Fruit fly (Drosophila melanogaster) whole organism, embryonic: ENCODE data around the gene ocn.

Source experiments
- Antp ChIP-seq: fragments of 200-800 bp; sonication (Bioruptor generic); optimal IDR thresholded peaks from 3 replicates; lab custom pipeline; 2016; ENCODE audit warnings: missing biosample characterization, missing genetic modification characterization
- BtbVII ChIP-seq: fragments of 200-800 bp; sonication (Bioruptor generic); optimal IDR thresholded peaks from 3 replicates; lab custom pipeline; 2017; ENCODE audit warnings: missing biosample characterization, mild to moderate bottlenecking, missing genetic modification characterization
- CG10209 ChIP-seq: fragments of 200-800 bp; sonication (Bioruptor generic); optimal IDR thresholded peaks from 3 replicates; lab custom pipeline; 2017; ENCODE audit warnings: missing biosample characterization, mild to moderate bottlenecking, missing genetic modification characterization, missing genetic modification reagents
- CG12071 ChIP-seq: fragments of 200-800 bp; sonication (Bioruptor generic); optimal IDR thresholded peaks from 3 replicates; lab custom pipeline; 2018; ENCODE audit warnings: missing biosample characterization, mild to moderate bottlenecking, missing genetic modification characterization
- CG12744 ChIP-seq: fragments of 200-800 bp; sonication (Bioruptor generic); optimal IDR thresholded peaks from 2 replicates; lab custom pipeline; 2016; ENCODE audit warnings: missing biosample characterization, missing genetic modification characterization
- CG14441 ChIP-seq: fragments of 200-800 bp; sonication (Bioruptor generic); IDR thresholded peaks from 2 replicates; pipeline ENCODE4 v1.3.6; 2022; ENCODE audit warnings: missing biosample characterization, missing genetic modification characterization
- CG14965 ChIP-seq: fragments of 200-800 bp; sonication (Bioruptor generic); optimal IDR thresholded peaks from 2 replicates; lab custom pipeline; 2016; ENCODE audit warnings: missing biosample characterization, missing genetic modification characterization, borderline replicate concordance
- CG1647 ChIP-seq: fragments of 200-800 bp; sonication (Bioruptor generic); optimal IDR thresholded peaks from 3 replicates; lab custom pipeline; 2016; ENCODE audit warnings: missing biosample characterization, missing genetic modification characterization
- CG17612 ChIP-seq: fragments of 200-800 bp; sonication (Bioruptor generic); IDR thresholded peaks from 2 replicates; pipeline ENCODE4 v1.3.6; 2022; ENCODE audit warnings: missing biosample characterization, missing genetic modification characterization
- CG17912 ChIP-seq: fragments of 200-800 bp; sonication (Bioruptor generic); optimal IDR thresholded peaks from 2 replicates; lab custom pipeline; 2018; ENCODE audit warnings: missing biosample characterization, mild to moderate bottlenecking, missing genetic modification characterization
- CG2712 ChIP-seq: fragments of 200-800 bp; optimal IDR thresholded peaks from 3 replicates; lab custom pipeline; 2019; ENCODE audit warnings: missing biosample characterization, mild to moderate bottlenecking, missing genetic modification characterization, moderate library complexity
- CG3281 ChIP-seq: fragments of 200-800 bp; sonication (Bioruptor generic); optimal IDR thresholded peaks from 3 replicates; lab custom pipeline; 2017; ENCODE audit warnings: missing biosample characterization, mild to moderate bottlenecking, missing genetic modification characterization
- CG33213 ChIP-seq: fragments of 200-800 bp; sonication (Bioruptor generic); optimal IDR thresholded peaks from 3 replicates; lab custom pipeline; 2016; ENCODE audit warnings: missing biosample characterization, missing genetic modification characterization
- CG3407 ChIP-seq: fragments of 200-800 bp; sonication (Bioruptor generic); optimal IDR thresholded peaks from 2 replicates; lab custom pipeline; 2018; ENCODE audit warnings: missing biosample characterization, mild to moderate bottlenecking, missing genetic modification characterization
- CG34422 ChIP-seq: fragments of 200-800 bp; sonication (Bioruptor generic); IDR thresholded peaks from 3 replicates; pipeline ENCODE4 v1.3.6; 2022; ENCODE audit warnings: missing biosample characterization, missing genetic modification characterization
- CG6683 ChIP-seq: fragments of 200-800 bp; sonication (Bioruptor generic); optimal IDR thresholded peaks from 2 replicates; lab custom pipeline; 2017; ENCODE audit warnings: missing biosample characterization, mild to moderate bottlenecking, missing genetic modification characterization, missing genetic modification reagents
- CG8089 ChIP-seq: fragments of 200-800 bp; sonication (Bioruptor generic); optimal IDR thresholded peaks from 3 replicates; lab custom pipeline; 2016; ENCODE audit warnings: missing biosample characterization, missing genetic modification characterization
- CG8359 ChIP-seq: fragments of 200-800 bp; sonication (Bioruptor generic); optimal IDR thresholded peaks from 2 replicates; lab custom pipeline; 2017; ENCODE audit warnings: missing biosample characterization, mild to moderate bottlenecking, missing genetic modification characterization, borderline replicate concordance
- Dek ChIP-seq: fragments of 200-800 bp; sonication (Bioruptor generic); optimal IDR thresholded peaks from 3 replicates; lab custom pipeline; 2019; ENCODE audit warnings: missing biosample characterization, mild to moderate bottlenecking, missing genetic modification characterization, moderate library complexity
- Dp ChIP-seq: fragments of 200-800 bp; sonication (Bioruptor generic); optimal IDR thresholded peaks from 2 replicates; lab custom pipeline; 2018; ENCODE audit warnings: missing biosample characterization, mild to moderate bottlenecking, missing genetic modification characterization, moderate library complexity
- Fer1 ChIP-seq: fragments of 200-800 bp; sonication (Bioruptor generic); optimal IDR thresholded peaks from 2 replicates; lab custom pipeline; 2017; ENCODE audit warnings: missing biosample characterization, mild to moderate bottlenecking, missing genetic modification characterization
- NC2β ChIP-seq: fragments of 200-800 bp; sonication (Bioruptor generic); optimal IDR thresholded peaks from 2 replicates; lab custom pipeline; 2016; ENCODE audit warnings: missing biosample characterization, missing genetic modification characterization
- Opbp ChIP-seq: fragments of 200-800 bp; sonication (Bioruptor generic); IDR thresholded peaks from 3 replicates; pipeline ENCODE4 v1.3.6; 2022; ENCODE audit warnings: missing biosample characterization, missing genetic modification characterization; ENCODE audit not compliant: partially characterized antibody
- Ravus ChIP-seq: fragments of 200-800 bp; sonication (Bioruptor generic); IDR thresholded peaks from 2 replicates; pipeline ENCODE4 v1.3.6; 2022; ENCODE audit warnings: missing biosample characterization, missing genetic modification characterization
- Rfx ChIP-seq: fragments of 200-800 bp; sonication (Bioruptor generic); IDR thresholded peaks from 2 replicates; pipeline ENCODE4 v1.3.6; 2022; ENCODE audit warnings: missing biosample characterization, missing genetic modification characterization
- Rx ChIP-seq: fragments of 200-800 bp; sonication (Bioruptor generic); IDR thresholded peaks from 2 replicates; pipeline ENCODE4 v1.3.6; 2022; ENCODE audit warnings: missing biosample characterization, missing genetic modification characterization
- ac ChIP-seq: fragments of 200-800 bp; sonication (Bioruptor generic); optimal IDR thresholded peaks from 3 replicates; lab custom pipeline; 2017; ENCODE audit warnings: missing biosample characterization, mild to moderate bottlenecking, missing genetic modification characterization
- amos ChIP-seq: fragments of 200-800 bp; sonication (Bioruptor generic); IDR thresholded peaks from 2 replicates; pipeline ENCODE4 v1.3.6; 2022; ENCODE audit warnings: missing biosample characterization, missing genetic modification characterization; ENCODE audit not compliant: partially characterized antibody
- bbx ChIP-seq: fragments of 200-800 bp; sonication (Bioruptor generic); IDR thresholded peaks from 2 replicates; pipeline ENCODE4 v1.3.6; 2022; ENCODE audit warnings: missing biosample characterization, missing genetic modification characterization; ENCODE audit not compliant: partially characterized antibody
- bsh ChIP-seq, 2 experiments: fragments of 200-800 bp; sonication (Bioruptor generic); optimal IDR thresholded peaks; 2 replicates each; lab custom pipeline; 2017 to 2018; ENCODE audit warnings: mild to moderate bottlenecking in 2 of 2, missing biosample characterization in 2 of 2, missing genetic modification characterization in 2 of 2, moderate library complexity in 1 of 2
- cg ChIP-seq: fragments of 200-800 bp; sonication (Bioruptor generic); optimal IDR thresholded peaks from 3 replicates; lab custom pipeline; 2019; ENCODE audit warnings: missing biosample characterization, mild to moderate bottlenecking, missing genetic modification characterization, moderate library complexity
- croc ChIP-seq: fragments of 200-800 bp; sonication (Bioruptor generic); conservative IDR thresholded peaks from 3 replicates; pipeline ENCODE4 v1.3.6; 2022; ENCODE audit warnings: missing biosample characterization, missing genetic modification characterization
- crol ChIP-seq: fragments of 200-800 bp; sonication (Bioruptor generic); IDR thresholded peaks from 2 replicates; pipeline ENCODE4 v1.3.6; 2022; ENCODE audit warnings: missing biosample characterization, missing genetic modification characterization
- crp ChIP-seq, 2 experiments: fragments of 200-800 bp; sonication (Bioruptor generic); optimal IDR thresholded peaks; 2 replicates in 1 of 2; 3 replicates in 1 of 2; lab custom pipeline; 2017; ENCODE audit warnings: missing biosample characterization in 2 of 2, missing genetic modification characterization in 2 of 2, mild to moderate bottlenecking in 1 of 2, moderate library complexity in 1 of 2
- dimm ChIP-seq: fragments of 200-800 bp; sonication (Bioruptor generic); IDR thresholded peaks from 2 replicates; pipeline ENCODE4 v1.3.6; 2022; ENCODE audit warnings: missing biosample characterization, missing genetic modification characterization
- dmrt99B ChIP-seq: fragments of 200-800 bp; sonication (Bioruptor generic); optimal IDR thresholded peaks from 2 replicates; lab custom pipeline; 2018; ENCODE audit warnings: missing biosample characterization, mild to moderate bottlenecking, missing genetic modification characterization, moderate library complexity
- emc ChIP-seq: fragments of 200-800 bp; sonication (Bioruptor generic); optimal IDR thresholded peaks from 2 replicates; lab custom pipeline; 2016; ENCODE audit warnings: missing biosample characterization, missing genetic modification characterization
- eyg ChIP-seq: fragments of 200-800 bp; sonication (Bioruptor generic); optimal IDR thresholded peaks from 3 replicates; lab custom pipeline; 2016; ENCODE audit warnings: missing biosample characterization, missing genetic modification characterization
- gcm2 ChIP-seq: fragments of 200-800 bp; sonication (Bioruptor generic); optimal IDR thresholded peaks from 2 replicates; lab custom pipeline; 2016; ENCODE audit warnings: missing biosample characterization, missing genetic modification characterization
- lilli ChIP-seq: fragments of 200-800 bp; sonication (Bioruptor generic); optimal IDR thresholded peaks from 3 replicates; lab custom pipeline; 2016; ENCODE audit warnings: missing biosample characterization, missing genetic modification characterization
- nerfin-1 ChIP-seq: fragments of 200-800 bp; sonication (Bioruptor generic); optimal IDR thresholded peaks from 3 replicates; lab custom pipeline; 2019; ENCODE audit warnings: missing biosample characterization, mild to moderate bottlenecking, missing genetic modification characterization, moderate library complexity
- oc ChIP-seq: fragments of 200-800 bp; sonication (Bioruptor generic); optimal IDR thresholded peaks from 2 replicates; lab custom pipeline; 2018; ENCODE audit warnings: missing biosample characterization, mild to moderate bottlenecking, missing genetic modification characterization, moderate library complexity
- pum ChIP-seq: fragments of 200-800 bp; sonication (Bioruptor generic); optimal IDR thresholded peaks from 2 replicates; lab custom pipeline; 2016; ENCODE audit warnings: missing biosample characterization, missing genetic modification characterization
- pzg ChIP-seq: fragments of 200-800 bp; sonication (Bioruptor generic); optimal IDR thresholded peaks from 3 replicates; lab custom pipeline; 2018; ENCODE audit warnings: missing biosample characterization, mild to moderate bottlenecking, missing genetic modification characterization, moderate library complexity
- stc ChIP-seq: fragments of 200-800 bp; sonication (Bioruptor generic); IDR thresholded peaks from 2 replicates; pipeline ENCODE4 v1.3.6; 2022; ENCODE audit warnings: missing biosample characterization, missing genetic modification characterization
- stwl ChIP-seq: fragments of 200-800 bp; sonication (Bioruptor generic); optimal IDR thresholded peaks from 3 replicates; lab custom pipeline; 2018; ENCODE audit warnings: missing biosample characterization, mild to moderate bottlenecking, missing genetic modification characterization, moderate library complexity
- usp ChIP-seq: fragments of >200 bp; optimal IDR thresholded peaks from 2 replicates; lab custom pipeline; 2017; ENCODE audit warnings: missing biosample characterization, missing genetic modification characterization
- vvl ChIP-seq: fragments of 200-800 bp; sonication (Bioruptor generic); IDR thresholded peaks from 2 replicates; pipeline ENCODE4 v1.3.6; 2022; ENCODE audit warnings: missing biosample characterization, missing genetic modification characterization

The ocn gene

DNA sequence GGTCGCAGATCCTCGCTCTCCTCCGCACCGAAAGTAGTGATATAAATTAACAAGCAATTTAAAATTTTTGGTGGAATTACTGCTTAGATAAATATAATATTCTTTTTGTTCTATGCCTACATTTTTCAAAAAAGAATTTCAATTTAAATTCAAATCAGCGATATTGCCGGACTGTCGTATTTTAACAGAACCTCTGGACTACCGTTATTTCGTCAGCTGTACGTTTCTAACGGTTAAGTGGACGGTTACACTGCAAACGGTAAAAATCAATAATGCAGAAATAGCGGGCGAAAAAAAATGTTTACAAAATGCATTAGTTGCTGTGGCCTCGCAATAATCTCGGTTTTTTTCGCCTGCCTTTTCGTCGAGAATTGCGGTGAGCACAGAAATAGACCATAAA is 37.2 kb downstream of the ocn start, which contains the start of gene Tace (continued):
- TF ChIP-seq Rx (GFP tag; lab: Robert Waterston, UW) (no peak), Dp (GFP tag; lab: Kevin White, UChicago) (peak; percentile 66), Rfx (GFP tag; lab: Robert Waterston, UW) (no peak), Ravus (no peak), oc (tag; lab: Kevin White, UChicago) (no peak), usp (no peak), CG8089 (GFP tag; lab: Kevin White, UChicago) (no peak), CG1647 (GFP tag; lab: Kevin White, UChicago) (no peak), bsh (GFP tag; optimal IDR thresholded peaks at IDR 0.05; lab: Kevin White, UChicago) (no peak), nerfin-1 (peak; percentile 30)

dm6 chr3R:29999495-29999894 is 38.0 kb downstream of the ocn start, which contains the start of gene CG34298:
Gene CG34298, plus strand, starts transcription at chr3R:29999795.
- TF ChIP-seq pzg (no peak), CG2712 (no peak), CG14965 (GFP tag; lab: Kevin White, UChicago) (no peak), lilli (GFP tag; lab: Kevin White, UChicago) (no peak), Antp (GFP tag; lab: Kevin White, UChicago) (no peak), croc (no peak), amos (GFP tag; lab: Robert Waterston, UW) (no peak), stwl (tag; lab: Kevin White, UChicago) (no peak), crp (GFP tag; optimal IDR thresholded peaks at IDR 0.05; lab: Kevin White, UChicago) (no peak), dmrt99B (tag; lab: Kevin White, UChicago) (no peak), CG17612 (GFP tag; lab: Robert Waterston, UW) (no peak), gcm2 (GFP tag; lab: Kevin White, UChicago) (no peak), stc (GFP tag; lab: Robert Waterston, UW) (no peak), CG8089 (GFP tag; lab: Kevin White, UChicago) (no peak), CG3407 (no peak), CG34422 (GFP tag; lab: Robert Waterston, UW) (no peak)
- TF ChIP-seq, all 482 proteins: peak for 0

DNA sequence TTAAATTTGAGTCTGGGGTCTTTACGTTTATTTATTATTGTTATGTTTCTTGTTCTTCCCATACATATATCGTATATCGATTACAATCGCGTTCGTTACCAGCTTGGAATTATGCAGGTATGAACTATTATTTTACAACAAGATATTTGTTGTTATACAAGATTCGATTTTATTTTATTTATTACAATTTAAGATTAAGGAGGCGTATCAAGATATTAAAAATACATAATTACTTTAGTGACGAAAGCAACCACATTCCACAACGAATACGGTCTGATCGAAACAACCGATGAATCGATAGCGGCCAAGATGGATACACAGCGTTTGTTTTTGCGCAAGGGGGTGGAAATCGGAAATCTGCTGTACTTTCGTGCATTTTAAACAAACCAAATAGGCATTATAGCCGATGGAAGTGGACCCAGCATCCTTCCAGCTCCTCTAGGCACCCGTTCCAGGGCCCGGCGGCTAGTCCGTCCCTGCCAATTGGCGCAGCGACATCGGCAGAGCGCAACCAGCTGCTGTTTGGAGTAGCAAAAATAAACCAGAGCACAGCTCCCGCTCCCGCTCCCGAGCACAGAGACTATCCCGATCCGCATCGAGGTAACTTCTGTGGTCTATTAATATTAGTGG is 39.8 kb downstream of the ocn start, which contains the start of the genes CG15525 and CG11504:
CG15525 (minus strand) TSS at position 70 of the 630 bp plus-strand sequence.
CG11504 (plus strand) TSS at position 294 of the 630 bp plus-strand sequence.
- TF ChIP-seq Fer1 (GFP tag; lab: Kevin White, UChicago) (no peak), CG10209 (GFP tag; lab: Kevin White, UChicago) (no peak), NC2β (GFP tag; lab: Kevin White, UChicago) (peak; percentile 3), CG12071 (GFP tag; lab: Kevin White, UChicago) (no peak), dimm (GFP tag; lab: Robert Waterston, UW) (no peak), cg (GFP tag; lab: Kevin White, UChicago) (no peak), Dek (tag; lab: Kevin White, UChicago) (peak; percentile 24), bbx (GFP tag; lab: Robert Waterston, UW) (peak; percentile 72), BtbVII (GFP tag; lab: Kevin White, UChicago) (no peak), CG33213 (GFP tag; lab: Kevin White, UChicago) (no peak), CG14441 (GFP tag; lab: Robert Waterston, UW) (peak; percentile 65), CG8359 (GFP tag; lab: Kevin White, UChicago) (no peak), emc (GFP tag; lab: Kevin White, UChicago) (no peak), vvl (peak; percentile 62; the same call in 1 of the 2 replicates), ac (GFP tag; lab: Kevin White, UChicago) (no peak), eyg (GFP tag; lab: Kevin White, UChicago) (no peak), CG17912 (GFP tag; lab: Kevin White, UChicago) (no peak), CG34422 (GFP tag; lab: Robert Waterston, UW) (peak; percentile 79; the same call in 2 of the 3 replicates), crol (GFP tag; lab: Robert Waterston, UW) (peak; percentile 81), Opbp (GFP tag; lab: Robert Waterston, UW) (peak; percentile 76), pum (GFP tag; lab: Kevin White, UChicago) (peak; percentile 47), CG3281 (GFP tag; lab: Kevin White, UChicago) (no peak), CG6683 (GFP tag; lab: Kevin White, UChicago) (no peak), CG12744 (no peak)
